Worm (Caenorhabditis elegans) whole organism, L3 larva: ENCODE data around the gene F35E8.7.

Experiments
- R02D3.7 ChIP-seq: fragments of 150-350 bp; optimal IDR thresholded peaks from 2 replicates; lab custom pipeline; 2014; ENCODE audit warnings: missing biosample characterization, missing genetic modification characterization
- ZK546.5 ChIP-seq: sonication (generic microtip); optimal IDR thresholded peaks from 2 replicates; lab custom pipeline; 2017; ENCODE audit warnings: missing biosample characterization, missing genetic modification characterization
- aly-2 ChIP-seq: fragments of 150-350 bp; optimal IDR thresholded peaks from 2 replicates; lab custom pipeline; 2014; ENCODE audit warnings: missing biosample characterization, missing genetic modification characterization
- ama-1 ChIP-seq: fragments of 150-350 bp; optimal IDR thresholded peaks from 2 replicates; lab custom pipeline; 2018
- ceh-16 ChIP-seq: sonication (generic microtip); optimal IDR thresholded peaks from 2 replicates; lab custom pipeline; 2017; ENCODE audit warnings: missing biosample characterization, missing genetic modification characterization
- ceh-82 ChIP-seq: fragments of 150-350 bp; optimal IDR thresholded peaks from 2 replicates; lab custom pipeline; 2014; ENCODE audit warnings: missing biosample characterization, missing genetic modification characterization
- ceh-9 ChIP-seq: sonication (generic microtip); optimal IDR thresholded peaks from 2 replicates; lab custom pipeline; 2018; ENCODE audit warnings: missing biosample characterization, missing genetic modification characterization
- daf-12 ChIP-seq: fragments of 150-350 bp; optimal IDR thresholded peaks from 2 replicates; lab custom pipeline; 2014; ENCODE audit warnings: missing biosample characterization, missing genetic modification reagents, missing genetic modification characterization
- egl-27 ChIP-seq: sonication (generic microtip); optimal IDR thresholded peaks from 4 replicates; lab custom pipeline; 2017; ENCODE audit warnings: missing biosample characterization, missing genetic modification reagents, missing genetic modification characterization
- egl-5 ChIP-seq: fragments of 150-350 bp; optimal IDR thresholded peaks from 2 replicates; lab custom pipeline; 2017; ENCODE audit warnings: missing biosample characterization, missing genetic modification reagents, missing genetic modification characterization, inconsistent platforms
- elt-1 ChIP-seq: fragments of 150-350 bp; optimal IDR thresholded peaks from 2 replicates; lab custom pipeline; 2014; ENCODE audit warnings: missing biosample characterization, missing genetic modification characterization
- elt-2 ChIP-seq: sonication (generic microtip); optimal IDR thresholded peaks from 2 replicates; lab custom pipeline; 2016; ENCODE audit warnings: missing genetic modification reagents, mild to moderate bottlenecking, missing genetic modification characterization, missing compliant biosample characterization
- elt-3 ChIP-seq, 3 experiments: fragments of 150-350 bp in 1 of 3; sonication (generic microtip) in 2 of 3; optimal IDR thresholded peaks; 2 replicates in 2 of 3; 4 replicates in 1 of 3; lab custom pipeline; 2014 to 2017; ENCODE audit warnings: missing biosample characterization in 3 of 3, missing genetic modification characterization in 3 of 3
- eor-1 ChIP-seq, 2 experiments: fragments of 150-350 bp; optimal IDR thresholded peaks; 2 replicates each; lab custom pipeline; 2014 to 2018; ENCODE audit warnings: missing biosample characterization in 2 of 2, missing genetic modification characterization in 2 of 2
- fkh-10 ChIP-seq: sonication (generic microtip); optimal IDR thresholded peaks from 2 replicates; lab custom pipeline; 2017; ENCODE audit warnings: missing biosample characterization, missing genetic modification reagents, missing genetic modification characterization
- fos-1 ChIP-seq: fragments of 150-350 bp; optimal IDR thresholded peaks from 2 replicates; lab custom pipeline; 2014; ENCODE audit warnings: missing biosample characterization, missing genetic modification characterization
- hmg-11 ChIP-seq: sonication (generic microtip); optimal IDR thresholded peaks from 2 replicates; lab custom pipeline; 2016; ENCODE audit warnings: missing genetic modification characterization, missing compliant biosample characterization
- jun-1 ChIP-seq: fragments of 150-350 bp; optimal IDR thresholded peaks from 2 replicates; lab custom pipeline; 2014; ENCODE audit warnings: missing biosample characterization, missing genetic modification reagents, missing genetic modification characterization
- lin-39 ChIP-seq: fragments of 150-350 bp; optimal IDR thresholded peaks from 2 replicates; lab custom pipeline; 2018; ENCODE audit warnings: missing biosample characterization, missing genetic modification reagents, missing genetic modification characterization
- lsy-12 ChIP-seq: sonication (generic microtip); optimal IDR thresholded peaks from 2 replicates; lab custom pipeline; 2016; ENCODE audit warnings: mild to moderate bottlenecking, missing genetic modification characterization, missing compliant biosample characterization
- mdl-1 ChIP-seq: fragments of 150-350 bp; optimal IDR thresholded peaks from 2 replicates; lab custom pipeline; 2014; ENCODE audit warnings: missing biosample characterization, missing genetic modification characterization
- mml-1 ChIP-seq: fragments of 150-350 bp; sonication (generic microtip); optimal IDR thresholded peaks from 3 replicates; lab custom pipeline; 2014; ENCODE audit warnings: missing biosample characterization, missing genetic modification characterization
- nhr-11 ChIP-seq: fragments of 150-350 bp; optimal IDR thresholded peaks from 2 replicates; lab custom pipeline; 2014; ENCODE audit warnings: missing biosample characterization, missing genetic modification characterization
- nhr-12 ChIP-seq: fragments of 150-350 bp; optimal IDR thresholded peaks from 2 replicates; lab custom pipeline; 2014; ENCODE audit warnings: missing biosample characterization, missing genetic modification characterization
- nhr-23 ChIP-seq: fragments of 150-350 bp; optimal IDR thresholded peaks from 2 replicates; lab custom pipeline; 2014; ENCODE audit warnings: missing biosample characterization, missing genetic modification reagents, missing genetic modification characterization
- nhr-237 ChIP-seq: fragments of 150-350 bp; optimal IDR thresholded peaks from 2 replicates; lab custom pipeline; 2014; ENCODE audit warnings: missing biosample characterization, missing genetic modification characterization
- nhr-25 ChIP-seq: sonication (generic microtip); optimal IDR thresholded peaks from 2 replicates; lab custom pipeline; 2017; ENCODE audit warnings: missing biosample characterization, missing genetic modification characterization
- nhr-67 ChIP-seq: fragments of 150-350 bp; optimal IDR thresholded peaks from 2 replicates; lab custom pipeline; 2014; ENCODE audit warnings: missing biosample characterization, missing genetic modification characterization
- nhr-76 ChIP-seq: fragments of 150-350 bp; sonication (generic microtip); optimal IDR thresholded peaks from 5 replicates; lab custom pipeline; 2014; ENCODE audit warnings: missing biosample characterization, missing genetic modification characterization
- nhr-77 ChIP-seq: fragments of 150-350 bp; optimal IDR thresholded peaks from 2 replicates; lab custom pipeline; 2014; ENCODE audit warnings: missing biosample characterization, missing genetic modification characterization
- pha-4 ChIP-seq: fragments of 150-350 bp; optimal IDR thresholded peaks from 2 replicates; lab custom pipeline; 2014; ENCODE audit warnings: missing biosample characterization, missing genetic modification reagents, missing genetic modification characterization
- pqm-1 ChIP-seq: fragments of 150-350 bp; optimal IDR thresholded peaks from 2 replicates; lab custom pipeline; 2017; ENCODE audit warnings: missing biosample characterization, missing genetic modification characterization, inconsistent platforms
- sea-2 ChIP-seq: fragments of 150-350 bp; sonication (generic microtip); optimal IDR thresholded peaks from 4 replicates; lab custom pipeline; 2014; ENCODE audit warnings: missing biosample characterization, missing genetic modification reagents, missing genetic modification characterization
- skn-1 ChIP-seq: fragments of 150-350 bp; optimal IDR thresholded peaks from 2 replicates; lab custom pipeline; 2014; ENCODE audit warnings: missing biosample characterization, missing genetic modification characterization
- snpc-4 ChIP-seq: fragments of 150-350 bp; optimal IDR thresholded peaks from 2 replicates; lab custom pipeline; 2014; ENCODE audit warnings: missing biosample characterization, missing genetic modification characterization
- tbx-2 ChIP-seq: sonication (generic microtip); optimal IDR thresholded peaks from 2 replicates; lab custom pipeline; 2016; ENCODE audit warnings: mild to moderate bottlenecking, missing genetic modification characterization, missing compliant biosample characterization
- unc-39 ChIP-seq: sonication (generic microtip); optimal IDR thresholded peaks from 4 replicates; lab custom pipeline; 2017; ENCODE audit warnings: missing biosample characterization, missing genetic modification characterization
- zag-1 ChIP-seq: fragments of 150-350 bp; optimal IDR thresholded peaks from 2 replicates; lab custom pipeline; 2014; ENCODE audit warnings: missing biosample characterization, missing genetic modification characterization
- ztf-11 ChIP-seq: fragments of 150-350 bp; optimal IDR thresholded peaks from 2 replicates; lab custom pipeline; 2014; ENCODE audit warnings: missing biosample characterization, missing genetic modification characterization

F35E8.7 gene

DNA sequence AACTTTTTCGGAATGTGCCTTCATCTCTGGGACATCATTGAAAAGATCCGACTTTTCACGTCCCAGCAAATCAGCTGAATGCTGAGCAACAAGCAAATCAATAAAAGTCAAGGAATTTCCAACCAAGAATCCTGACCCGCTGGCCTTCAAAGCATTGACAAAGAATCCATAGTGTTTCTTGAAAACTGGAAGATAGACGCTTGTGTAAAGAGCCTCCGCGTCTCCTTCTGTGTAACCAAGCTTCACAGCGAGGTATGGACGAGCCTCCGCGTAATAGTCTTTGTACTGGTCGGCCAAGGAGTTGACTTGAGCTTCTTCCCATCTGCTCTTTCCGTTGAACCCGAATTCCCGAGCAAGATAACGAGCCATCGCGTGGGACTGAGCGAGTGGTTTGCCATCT is 1.5 kb downstream of the F35E8.7 start:
- TF ChIP-seq nhr-237 (tag; lab: Kevin White, UChicago): no peak
- TF ChIP-seq nhr-12 (tag; lab: Kevin White, UChicago): no peak
- TF ChIP-seq pha-4 (tag; lab: Kevin White, UChicago): no peak
- no peak for TF ChIP-seq aly-2 (tag; lab: Kevin White, UChicago)
- TF ChIP-seq ZK546.5 (tag; lab: Kevin White, UChicago): no peak
- TF ChIP-seq ceh-82 (tag; lab: Kevin White, UChicago): no peak
- TF ChIP-seq egl-5 (tag; lab: Kevin White, UChicago): no peak
- no peak for TF ChIP-seq tbx-2
- TF ChIP-seq skn-1: no peak
- no peak for TF ChIP-seq nhr-25
- no peak for TF ChIP-seq nhr-23 (tag; lab: Kevin White, UChicago)
- no peak for TF ChIP-seq nhr-11 (tag; lab: Kevin White, UChicago)
- TF ChIP-seq hmg-11 (tag; lab: Kevin White, UChicago): no peak
- no peak for TF ChIP-seq lsy-12 (tag; lab: Kevin White, UChicago)
- no peak for TF ChIP-seq ceh-16
- no peak for TF ChIP-seq daf-12 (tag; lab: Kevin White, UChicago)
- no peak for TF ChIP-seq mml-1 (tag; lab: Kevin White, UChicago)
- no peak for TF ChIP-seq sea-2 (GFP tag; lab: Kevin White, UChicago)
- TF ChIP-seq pqm-1: no peak
- TF ChIP-seq nhr-76 (tag; lab: Kevin White, UChicago): no peak

DNA sequence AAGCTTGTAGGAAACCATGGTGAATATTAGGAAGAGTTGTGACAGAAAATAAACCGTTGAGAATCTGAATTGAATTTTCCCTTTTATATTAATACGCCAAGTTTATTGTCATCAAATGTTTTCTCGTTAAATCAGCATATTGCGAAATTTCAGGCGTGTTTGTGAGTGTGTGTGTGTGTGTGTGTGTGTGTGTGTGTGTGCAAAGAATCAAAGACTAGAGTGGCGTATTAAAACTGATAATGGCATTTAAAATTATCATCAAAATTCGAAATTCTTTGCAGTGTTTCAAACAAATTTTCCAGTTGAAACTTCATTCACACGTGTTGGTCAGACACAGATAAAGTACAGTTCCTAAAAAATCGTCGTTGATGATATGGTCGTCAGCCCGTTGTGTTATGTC is 2.1 kb downstream of the F35E8.7 start, which contains the start of gene gst-38:
Gene gst-38 (minus strand): TSS at position 152 of the 400 bp plus-strand sequence.
- TF ChIP-seq mdl-1 (tag; lab: Kevin White, UChicago) (no peak), aly-2 (tag; lab: Kevin White, UChicago) (no peak), nhr-25 (no peak), pqm-1 (peak; percentile 41), skn-1 (peak; percentile 14), elt-2 (tag; lab: Kevin White, UChicago) (peak; percentile 88), mml-1 (tag; lab: Kevin White, UChicago) (no peak)

DNA sequence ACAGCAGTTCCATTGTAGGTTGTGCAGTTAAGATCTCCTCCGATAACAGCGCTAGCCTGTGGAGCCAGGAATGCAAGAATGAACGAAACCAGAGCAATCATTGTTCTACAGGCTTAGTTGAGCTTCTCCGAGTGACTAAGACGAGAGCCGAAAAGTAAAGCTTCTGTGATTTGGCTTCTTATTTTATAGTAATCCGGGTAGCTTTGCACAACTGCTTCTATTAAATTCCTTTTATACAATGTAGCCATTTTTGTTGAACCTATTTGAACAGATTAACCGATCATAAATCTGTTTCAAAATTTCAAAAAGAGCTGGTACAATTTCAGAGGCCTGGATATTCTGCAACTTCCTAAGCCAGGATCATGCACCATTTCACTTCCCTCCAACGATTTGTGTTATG is 3.6 kb downstream of the F35E8.7 start, which contains the start of gene F35E8.9:
Gene F35E8.9 (minus strand): TSS at position 101 of the 400 bp plus-strand sequence.
- no peak for TF ChIP-seq nhr-67
- TF ChIP-seq R02D3.7: no peak
- no peak for TF ChIP-seq nhr-237 (tag; lab: Kevin White, UChicago)
- TF ChIP-seq fos-1 (tag; lab: Kevin White, UChicago): no peak
- TF ChIP-seq jun-1: no peak
- TF ChIP-seq sea-2 (GFP tag; lab: Kevin White, UChicago): no peak
- TF ChIP-seq elt-3 (tag; optimal IDR thresholded peaks at IDR 0.05; lab: Kevin White, UChicago): no peak
- TF ChIP-seq nhr-77: no peak
- no peak for TF ChIP-seq elt-1
- no peak for TF ChIP-seq hmg-11 (tag; lab: Kevin White, UChicago)
- no peak for TF ChIP-seq egl-5 (tag; lab: Kevin White, UChicago)
- TF ChIP-seq snpc-4 (tag; lab: Kevin White, UChicago): no peak
- no peak for TF ChIP-seq skn-1
- no peak for TF ChIP-seq aly-2 (tag; lab: Kevin White, UChicago)
- no peak for TF ChIP-seq nhr-11 (tag; lab: Kevin White, UChicago)
- no peak for TF ChIP-seq ceh-9
- TF ChIP-seq unc-39: no peak
- no peak for TF ChIP-seq fkh-10 (GFP tag; lab: Kevin White, UChicago)
- no peak for TF ChIP-seq ama-1 (lab: Kevin White, UChicago)
- no peak for TF ChIP-seq lin-39

DNA sequence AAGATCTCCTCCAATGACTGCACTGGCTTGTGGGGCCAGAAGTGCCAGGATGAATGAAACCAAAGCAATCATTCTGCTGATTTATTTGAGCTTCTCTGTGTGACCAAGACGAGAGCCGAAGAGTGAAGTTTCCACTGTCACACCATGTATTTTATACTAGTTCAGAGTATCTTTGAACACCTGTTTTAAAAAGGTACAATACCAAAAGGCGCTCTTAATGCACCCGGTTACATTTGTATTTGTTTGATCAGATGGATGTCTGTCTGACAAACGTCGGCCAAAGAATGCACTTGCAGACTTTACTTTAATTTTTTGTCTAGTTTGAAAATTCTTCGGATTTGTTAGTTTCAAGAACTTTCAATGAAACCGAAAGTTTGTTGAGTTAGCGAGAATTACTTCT is 6.5 kb downstream of the F35E8.7 start, which contains the start of gene F35E8.10:
Gene F35E8.10 (minus strand): TSS at position 101 of the 400 bp plus-strand sequence.
- no peak for TF ChIP-seq lsy-12 (tag; lab: Kevin White, UChicago)
- TF ChIP-seq elt-3 (tag; optimal IDR thresholded peaks at IDR 0.05; lab: Kevin White, UChicago): no peak
- no peak for TF ChIP-seq ceh-82 (tag; lab: Kevin White, UChicago)
- TF ChIP-seq R02D3.7: no peak
- no peak for TF ChIP-seq hmg-11 (tag; lab: Kevin White, UChicago)
- TF ChIP-seq lin-39: no peak

DNA sequence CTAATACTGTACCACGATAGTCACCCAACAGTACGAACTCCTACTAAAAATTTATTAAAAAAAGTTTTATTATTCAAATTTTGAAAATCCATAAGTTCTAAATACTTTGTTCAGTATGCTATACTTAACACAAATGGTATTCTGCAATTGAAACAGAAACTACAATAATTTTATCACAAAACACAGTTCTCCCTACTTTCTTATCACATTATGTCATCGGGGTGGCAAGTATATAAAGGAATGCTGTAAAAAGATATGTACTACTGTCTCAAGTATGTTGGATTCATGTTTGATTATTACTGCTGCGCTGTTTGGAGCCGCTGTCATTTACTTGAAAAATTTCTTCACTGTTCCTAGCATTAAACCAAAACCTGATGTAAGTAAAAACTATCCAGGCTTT is 7.3 kb downstream of the F35E8.7 start, which contains the start of gene cdr-1:
Gene cdr-1 (plus strand): TSS at position 208 of the 400 bp plus-strand sequence.
- TF ChIP-seq ZK546.5 (tag; lab: Kevin White, UChicago) (no peak), egl-27 (tag; lab: Kevin White, UChicago) (no peak), egl-5 (tag; lab: Kevin White, UChicago) (no peak), elt-2 (tag; lab: Kevin White, UChicago) (peak; percentile 46), zag-1 (tag; lab: Kevin White, UChicago) (no peak), pqm-1 (peak; percentile 38), elt-3 (tag; optimal IDR thresholded peaks at IDR 0.05; lab: Kevin White, UChicago) (no peak), eor-1 (tag; optimal IDR thresholded peaks at IDR 0.05; lab: Kevin White, UChicago) (no peak), ztf-11 (tag; lab: Kevin White, UChicago) (no peak), nhr-77 (no peak), pha-4 (tag; lab: Kevin White, UChicago) (no peak), skn-1 (no peak), nhr-237 (tag; lab: Kevin White, UChicago) (no peak), mml-1 (tag; lab: Kevin White, UChicago) (no peak)
- TF ChIP-seq, all 47 proteins: peak for 2
